Worm (Caenorhabditis elegans) whole organism, L1 larva: ENCODE data around the gene hlh-32.

Experiments used
- F16B12.6 ChIP-seq: fragments of 150-350 bp; optimal IDR thresholded peaks from 2 replicates; lab custom pipeline; 2014; ENCODE audit warnings: missing biosample characterization, missing genetic modification characterization
- alr-1 ChIP-seq: fragments of 200-800 bp; sonication (Bioruptor generic); optimal IDR thresholded peaks from 2 replicates; lab custom pipeline; 2018; ENCODE audit warnings: borderline replicate concordance, mild to moderate bottlenecking, missing genetic modification characterization, missing compliant biosample characterization
- ama-1 ChIP-seq: fragments of 150-350 bp; optimal IDR thresholded peaks from 2 replicates; lab custom pipeline; 2014
- blmp-1 ChIP-seq: fragments of 150-350 bp; optimal IDR thresholded peaks from 2 replicates; lab custom pipeline; 2014; ENCODE audit warnings: missing biosample characterization, missing genetic modification characterization
- ceh-88 ChIP-seq: fragments of 200-800 bp; sonication (Bioruptor generic); IDR thresholded peaks from 2 replicates; pipeline ENCODE4 v1.3.6; 2022; ENCODE audit warnings: missing genetic modification characterization, missing compliant biosample characterization
- efl-1 ChIP-seq, 4 experiments: fragments of 150-350 bp; optimal IDR thresholded peaks in 3 of 4; peaks in 1 of 4; 1 replicate in 1 of 4; 2 replicates in 3 of 4; lab custom pipeline; 2014; ENCODE audit warnings: missing biosample characterization in 2 of 4, missing genetic modification characterization in 2 of 4, missing genetic modification reagents in 2 of 4
- egl-27 ChIP-seq, 2 experiments: fragments of 150-350 bp in 1 of 2; sonication (generic microtip); optimal IDR thresholded peaks; 3 replicates each; lab custom pipeline; 2017 to 2018; ENCODE audit warnings: missing biosample characterization in 2 of 2, missing genetic modification characterization in 2 of 2, missing genetic modification reagents in 2 of 2
- elt-2 ChIP-seq: sonication (generic microtip); optimal IDR thresholded peaks from 2 replicates; lab custom pipeline; 2016; ENCODE audit warnings: missing genetic modification characterization, mild to moderate bottlenecking, inconsistent platforms, missing compliant biosample characterization, missing genetic modification reagents
- elt-3 ChIP-seq, 6 experiments: fragments of 150-350 bp in 1 of 6; sonication (generic microtip); optimal IDR thresholded peaks; 2 replicates each; lab custom pipeline; 2017 to 2018; ENCODE audit warnings: missing biosample characterization in 6 of 6, missing genetic modification characterization in 6 of 6, inconsistent platforms in 1 of 6
- ets-5 ChIP-seq: fragments of 200-800 bp; sonication (Bioruptor generic); IDR thresholded peaks from 2 replicates; pipeline ENCODE4 v1.3.6; 2022; ENCODE audit warnings: missing genetic modification characterization, missing compliant biosample characterization
- fkh-10 ChIP-seq: sonication (generic microtip); optimal IDR thresholded peaks from 2 replicates; lab custom pipeline; 2017; ENCODE audit warnings: missing biosample characterization, missing genetic modification reagents, missing genetic modification characterization
- grh-1 ChIP-seq: fragments of 200-800 bp; sonication (Bioruptor generic); IDR thresholded peaks from 2 replicates; pipeline ENCODE4 v1.3.6; 2022; ENCODE audit warnings: missing genetic modification reagents, missing genetic modification characterization, missing compliant biosample characterization
- isw-1 ChIP-seq: fragments of 200-800 bp; sonication (Bioruptor generic); IDR thresholded peaks from 2 replicates; pipeline ENCODE4 v1.3.6; 2022; ENCODE audit warnings: missing genetic modification characterization, missing compliant biosample characterization
- jun-1 ChIP-seq: fragments of 150-350 bp; optimal IDR thresholded peaks from 2 replicates; lab custom pipeline; 2014; ENCODE audit warnings: missing biosample characterization, missing genetic modification reagents, missing genetic modification characterization
- lin-14 ChIP-seq: fragments of 200-800 bp; sonication (Bioruptor generic); optimal IDR thresholded peaks from 2 replicates; lab custom pipeline; 2018; ENCODE audit warnings: mild to moderate bottlenecking, missing genetic modification characterization, moderate library complexity, missing compliant biosample characterization
- lin-35 ChIP-seq, 2 experiments: fragments of 150-350 bp; optimal IDR thresholded peaks; 2 replicates each; lab custom pipeline; 2014; ENCODE audit warnings: missing biosample characterization in 2 of 2, missing genetic modification characterization in 2 of 2, missing genetic modification reagents in 2 of 2
- lir-3 ChIP-seq: sonication (generic microtip); optimal IDR thresholded peaks from 2 replicates; lab custom pipeline; 2016; ENCODE audit warnings: mild to moderate bottlenecking, missing genetic modification characterization, moderate library complexity, missing compliant biosample characterization; ENCODE audit not compliant: poor library complexity
- lsy-2 ChIP-seq, 2 experiments: fragments of 150-350 bp; optimal IDR thresholded peaks; 2 replicates each; lab custom pipeline; 2014; ENCODE audit warnings: missing biosample characterization in 2 of 2, missing genetic modification characterization in 2 of 2
- mdl-1 ChIP-seq, 2 experiments: fragments of 150-350 bp; optimal IDR thresholded peaks; 2 replicates each; lab custom pipeline; 2014 to 2017; ENCODE audit warnings: missing biosample characterization in 2 of 2, missing genetic modification characterization in 2 of 2, inconsistent platforms in 1 of 2
- mep-1 ChIP-seq: fragments of 150-350 bp; optimal IDR thresholded peaks from 2 replicates; lab custom pipeline; 2014; ENCODE audit warnings: missing biosample characterization, missing genetic modification characterization
- nhr-19 ChIP-seq: fragments of 200-800 bp; sonication (Bioruptor generic); conservative IDR thresholded peaks from 2 replicates; pipeline ENCODE4 v1.3.6; 2022; ENCODE audit warnings: missing genetic modification characterization, missing compliant biosample characterization
- nhr-20 ChIP-seq: sonication (generic microtip); optimal IDR thresholded peaks from 2 replicates; lab custom pipeline; 2016; ENCODE audit warnings: mild to moderate bottlenecking, missing genetic modification characterization, missing compliant biosample characterization
- nhr-28 ChIP-seq: fragments of 150-350 bp; optimal IDR thresholded peaks from 2 replicates; lab custom pipeline; 2014; ENCODE audit warnings: missing biosample characterization, missing genetic modification characterization
- nhr-47 ChIP-seq: sonication (generic microtip); optimal IDR thresholded peaks from 2 replicates; lab custom pipeline; 2016; ENCODE audit warnings: mild to moderate bottlenecking, missing genetic modification characterization, moderate library complexity, missing compliant biosample characterization
- nhr-71 ChIP-seq: sonication (generic microtip); optimal IDR thresholded peaks from 2 replicates; lab custom pipeline; 2016; ENCODE audit warnings: mild to moderate bottlenecking, missing genetic modification characterization, moderate library complexity, missing compliant biosample characterization
- nhr-76 ChIP-seq: sonication (generic microtip); optimal IDR thresholded peaks from 2 replicates; lab custom pipeline; 2017; ENCODE audit warnings: missing biosample characterization, missing genetic modification characterization
- nhr-85 ChIP-seq: sonication (generic microtip); peaks from one replicate; lab custom pipeline; 2016; ENCODE audit warnings: missing genetic modification characterization, inconsistent platforms, missing compliant biosample characterization
- nhr-90 ChIP-seq: sonication (generic microtip); optimal IDR thresholded peaks from 2 replicates; lab custom pipeline; 2016; ENCODE audit warnings: mild to moderate bottlenecking, missing genetic modification characterization, missing compliant biosample characterization; ENCODE audit not compliant: poor library complexity
- pax-3 ChIP-seq: fragments of 200-800 bp; sonication (Bioruptor generic); optimal IDR thresholded peaks from 2 replicates; lab custom pipeline; 2018; ENCODE audit warnings: mild to moderate bottlenecking, missing genetic modification characterization, moderate library complexity, missing compliant biosample characterization
- rnt-1 ChIP-seq: sonication (generic microtip); optimal IDR thresholded peaks from 2 replicates; lab custom pipeline; 2016; ENCODE audit warnings: mild to moderate bottlenecking, missing genetic modification characterization, moderate library complexity, missing compliant biosample characterization
- snu-23 ChIP-seq: sonication (generic microtip); optimal IDR thresholded peaks from 2 replicates; lab custom pipeline; 2016; ENCODE audit warnings: missing genetic modification characterization, missing compliant biosample characterization
- swsn-7 ChIP-seq: sonication (generic microtip); optimal IDR thresholded peaks from 2 replicates; lab custom pipeline; 2016; ENCODE audit warnings: missing genetic modification characterization, missing compliant biosample characterization
- unc-130 ChIP-seq: fragments of 150-350 bp; optimal IDR thresholded peaks from 2 replicates; lab custom pipeline; 2017; ENCODE audit warnings: missing biosample characterization, missing genetic modification characterization, inconsistent platforms
- unc-62 ChIP-seq: fragments of 150-350 bp; optimal IDR thresholded peaks from 2 replicates; lab custom pipeline; 2014; ENCODE audit warnings: missing biosample characterization, missing genetic modification reagents, missing genetic modification characterization
- unc-86 ChIP-seq: sonication (generic microtip); optimal IDR thresholded peaks from 2 replicates; lab custom pipeline; 2016; ENCODE audit warnings: missing genetic modification characterization, missing compliant biosample characterization
- unc-98 ChIP-seq: fragments of 200-800 bp; sonication (Bioruptor generic); IDR thresholded peaks from 2 replicates; pipeline ENCODE4 v1.3.6; 2022; ENCODE audit warnings: missing genetic modification characterization, missing compliant biosample characterization
- vab-15 ChIP-seq: sonication (generic microtip); optimal IDR thresholded peaks from 2 replicates; lab custom pipeline; 2017; ENCODE audit warnings: missing genotype, mild to moderate bottlenecking, missing genetic modification characterization, missing compliant biosample characterization
- ztf-11 ChIP-seq, 2 experiments: sonication (generic microtip); optimal IDR thresholded peaks; 2 replicates each; lab custom pipeline; 2016 to 2017; ENCODE audit warnings: missing genetic modification characterization in 2 of 2, missing biosample characterization in 1 of 2, missing compliant biosample characterization in 1 of 2
- ztf-4 ChIP-seq: fragments of 150-350 bp; optimal IDR thresholded peaks from 2 replicates; lab custom pipeline; 2014; ENCODE audit warnings: missing biosample characterization, missing genetic modification characterization

The hlh-32 gene

DNA sequence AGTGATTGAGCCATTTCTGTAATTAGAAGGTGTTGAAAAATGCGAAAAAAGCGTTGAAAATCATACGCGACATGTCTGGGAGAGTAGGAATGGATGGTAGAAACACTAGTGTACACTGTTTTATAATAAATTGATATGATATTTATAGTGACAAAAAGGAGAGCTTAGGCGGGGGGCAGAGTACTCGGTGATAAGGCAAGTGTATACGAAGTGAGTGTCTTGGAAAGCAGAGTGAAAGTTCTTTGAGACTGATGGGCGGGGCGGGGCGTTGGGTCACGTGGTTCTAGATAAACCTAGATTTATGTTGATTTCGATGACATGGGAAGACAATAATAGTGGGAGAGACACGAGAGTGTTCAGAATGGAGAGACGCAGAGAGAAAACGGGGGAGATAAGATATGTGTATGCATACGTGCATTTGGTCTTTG, 38.4 kb downstream of the hlh-32 start, which contains the start of gene gln-3 (continued):
- TF ChIP-seq unc-98 (GFP tag; lab: Robert Waterston, UW), result no peak
- TF ChIP-seq ztf-4, result peak; percentile 37
- TF ChIP-seq unc-62, result no peak
- no peak for TF ChIP-seq nhr-76 (tag; lab: Kevin White, UChicago)
- TF ChIP-seq lsy-2 (tag; optimal IDR thresholded peaks at IDR 0.05; lab: Kevin White, UChicago), result peak in 1 of 2 experiments; percentile 19
- no peak for TF ChIP-seq ztf-11 (tag; optimal IDR thresholded peaks at IDR 0.05; lab: Kevin White, UChicago)
- TF ChIP-seq ama-1, result peak; percentile 73
- peak; percentile 57 for TF ChIP-seq unc-130 (tag; lab: Kevin White, UChicago)
- TF ChIP-seq mep-1 (tag; lab: Kevin White, UChicago), result peak; percentile 7
- peak; percentile 86 for TF ChIP-seq nhr-19
- peak; percentile 75 for TF ChIP-seq nhr-71 (tag; lab: Kevin White, UChicago)
- TF ChIP-seq snu-23 (GFP tag; lab: Kevin White, UChicago), result peak; percentile 38
- peak; percentile 13; the same call in 1 of the 2 replicates for TF ChIP-seq ceh-88 (GFP tag; lab: Robert Waterston, UW)
- peak; percentile 57 for TF ChIP-seq rnt-1 (tag; lab: Kevin White, UChicago)
- TF ChIP-seq elt-2 (tag; lab: Kevin White, UChicago), result peak; percentile 81
- peak in 2 of 6 experiments; percentile 45 to 69 for TF ChIP-seq elt-3 (tag; optimal IDR thresholded peaks at IDR 0.05; lab: Kevin White, UChicago)
- peak; percentile 93 for TF ChIP-seq blmp-1
- peak; percentile 45 for TF ChIP-seq nhr-47 (tag; lab: Kevin White, UChicago)
- TF ChIP-seq grh-1, result peak; percentile 59
- TF ChIP-seq isw-1 (GFP tag; lab: Robert Waterston, UW), result no peak
- TF ChIP-seq swsn-7 (tag; lab: Kevin White, UChicago), result peak; percentile 40

DNA sequence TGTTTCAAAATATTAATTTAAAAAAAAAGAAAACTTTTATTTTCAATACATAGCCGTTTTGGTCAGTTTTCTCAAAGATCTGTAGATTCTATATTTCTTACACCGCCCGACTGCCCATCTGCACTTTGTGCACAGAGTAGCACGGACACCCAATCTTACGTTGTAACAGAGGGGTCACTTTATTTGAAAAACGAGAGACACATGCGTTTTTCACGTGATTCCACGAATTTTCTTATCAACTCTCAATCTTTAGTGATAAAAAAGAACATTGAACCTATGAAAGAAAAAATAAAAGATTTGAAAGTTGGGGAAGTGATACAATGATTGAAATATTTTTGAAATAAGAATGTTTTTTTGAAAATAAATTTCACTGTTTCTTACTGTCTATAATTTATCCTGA, 39.1 kb downstream of the hlh-32 start:
- peak; percentile 63 for TF ChIP-seq blmp-1
- TF ChIP-seq ama-1, result peak; percentile 7
- no peak for TF ChIP-seq unc-98 (GFP tag; lab: Robert Waterston, UW)
- TF ChIP-seq nhr-20 (tag; lab: Kevin White, UChicago), result peak; percentile 38
- peak; percentile 16 for TF ChIP-seq nhr-85 (tag; lab: Kevin White, UChicago)
- peak; percentile 72 for TF ChIP-seq nhr-19
- peak; percentile 76 for TF ChIP-seq elt-2 (tag; lab: Kevin White, UChicago)
- peak; percentile 65 for TF ChIP-seq nhr-71 (tag; lab: Kevin White, UChicago)
- no peak for TF ChIP-seq fkh-10 (GFP tag; lab: Kevin White, UChicago)
- no peak for TF ChIP-seq unc-86 (tag; lab: Kevin White, UChicago)
- TF ChIP-seq mdl-1 (tag; optimal IDR thresholded peaks at IDR 0.05; lab: Kevin White, UChicago), result peak in 1 of 2 experiments; percentile 40
- no peak for TF ChIP-seq pax-3 (tag; lab: Kevin White, UChicago)
- TF ChIP-seq lin-14, result peak; percentile 58
- TF ChIP-seq ets-5 (GFP tag; lab: Robert Waterston, UW), result no peak
- TF ChIP-seq efl-1 (optimal IDR thresholded peaks at IDR 0.05; lab: Kevin White, UChicago), result peak in 1 of 2 experiments; percentile 1
- no peak for TF ChIP-seq efl-1 (GFP tag; optimal IDR thresholded peaks at IDR 0.05 in 1 of 2; lab: Kevin White, UChicago)
- TF ChIP-seq lin-35 (GFP tag; optimal IDR thresholded peaks at IDR 0.05; lab: Kevin White, UChicago), result peak in 1 of 2 experiments; percentile 34
- peak; percentile 38 for TF ChIP-seq snu-23 (GFP tag; lab: Kevin White, UChicago)
- TF ChIP-seq nhr-28 (tag; lab: Kevin White, UChicago), result no peak
- TF ChIP-seq egl-27 (tag; optimal IDR thresholded peaks at IDR 0.05; lab: Kevin White, UChicago), result no peak
- TF ChIP-seq lsy-2 (tag; optimal IDR thresholded peaks at IDR 0.05; lab: Kevin White, UChicago), result peak in 1 of 2 experiments; percentile 8
- TF ChIP-seq ztf-4, result no peak
- TF ChIP-seq elt-3 (tag; optimal IDR thresholded peaks at IDR 0.05; lab: Kevin White, UChicago), result peak in 2 of 6 experiments; percentile 3 to 69
- TF ChIP-seq vab-15 (tag; lab: Kevin White, UChicago), result no peak
- TF ChIP-seq unc-130 (tag; lab: Kevin White, UChicago), result peak; percentile 77
- TF ChIP-seq rnt-1 (tag; lab: Kevin White, UChicago), result peak; percentile 74

ce11 chrIV:16172786-16173371, 40.6 kb downstream of the hlh-32 start:
- TF ChIP-seq snu-23 (GFP tag; lab: Kevin White, UChicago) (no peak), nhr-85 (tag; lab: Kevin White, UChicago) (no peak), elt-2 (tag; lab: Kevin White, UChicago) (peak; percentile 8), vab-15 (tag; lab: Kevin White, UChicago) (no peak), jun-1 (tag; lab: Kevin White, UChicago) (no peak), ets-5 (GFP tag; lab: Robert Waterston, UW) (no peak), ztf-4 (no peak), lir-3 (no peak), isw-1 (GFP tag; lab: Robert Waterston, UW) (no peak), F16B12.6 (tag; lab: Kevin White, UChicago) (no peak), lsy-2 (tag; optimal IDR thresholded peaks at IDR 0.05; lab: Kevin White, UChicago) (peak in 1 of 2 experiments; percentile 11), nhr-19 (no peak), nhr-20 (tag; lab: Kevin White, UChicago) (peak; percentile 13), pax-3 (tag; lab: Kevin White, UChicago) (no peak), nhr-47 (tag; lab: Kevin White, UChicago) (no peak), ama-1 (peak; percentile 80), lin-14 (peak; percentile 1), blmp-1 (peak; percentile 49), alr-1 (tag; lab: Kevin White, UChicago) (no peak), mdl-1 (tag; optimal IDR thresholded peaks at IDR 0.05; lab: Kevin White, UChicago) (peak in 1 of 2 experiments; percentile 7), nhr-90 (tag; lab: Kevin White, UChicago) (peak; percentile 27)
